Worm (Caenorhabditis elegans) whole organism, mixed stage, embryonic: ENCODE measurements around the gene nlp-30.

Source experiments
- nhr-28 ChIP-seq: fragments of 150-350 bp; optimal IDR thresholded peaks from 2 replicates; lab custom pipeline; 2014; ENCODE audit warnings: missing biosample characterization, missing genetic modification characterization
- nhr-76 ChIP-seq: sonication (generic microtip); optimal IDR thresholded peaks from 2 replicates; lab custom pipeline; 2017; ENCODE audit warnings: missing biosample characterization, missing genetic modification characterization
- pha-4 ChIP-seq: fragments of 150-350 bp; optimal IDR thresholded peaks from 2 replicates; lab custom pipeline; 2018; ENCODE audit warnings: missing biosample characterization, missing genetic modification reagents, missing genetic modification characterization
- unc-120 ChIP-seq: sonication (generic microtip); optimal IDR thresholded peaks from 2 replicates; lab custom pipeline; 2017; ENCODE audit warnings: missing genetic modification characterization, missing compliant biosample characterization; ENCODE audit not compliant: poor library complexity, severe bottlenecking
- ztf-11 ChIP-seq: fragments of 150-350 bp; optimal IDR thresholded peaks from 2 replicates; lab custom pipeline; 2014; ENCODE audit warnings: missing biosample characterization, missing genetic modification characterization

- TF ChIP-seq pha-4 (tag; lab: Kevin White, UChicago) (no peak), nhr-28 (tag; lab: Kevin White, UChicago) (no peak), ztf-11 (no peak), unc-120 (tag; lab: Kevin White, UChicago) (no peak), nhr-76 (tag; lab: Kevin White, UChicago) (no peak)
These were observed 40.5 kb downstream of the nlp-30 start, which contains the start of gene cyp-35A3 for ce11 chrV:4022309-4022708.
